Worm (Caenorhabditis elegans) whole organism, early embryonic: ENCODE results near the gene srx-50.

Experiments
- B0310.2 ChIP-seq: sonication (generic microtip); optimal IDR thresholded peaks from 2 replicates; lab custom pipeline; 2016; ENCODE audit warnings: mild to moderate bottlenecking, missing genetic modification characterization, missing compliant biosample characterization
- ceh-36 ChIP-seq: sonication (generic microtip); optimal IDR thresholded peaks from 2 replicates; lab custom pipeline; 2016; ENCODE audit warnings: missing genetic modification characterization, inconsistent platforms, missing compliant biosample characterization
- tbx-11 ChIP-seq: fragments of 200-800 bp; sonication (Bioruptor generic); IDR thresholded peaks from 2 replicates; pipeline ENCODE4 v1.3.6; 2022; ENCODE audit warnings: missing genetic modification characterization, missing compliant biosample characterization

DNA sequence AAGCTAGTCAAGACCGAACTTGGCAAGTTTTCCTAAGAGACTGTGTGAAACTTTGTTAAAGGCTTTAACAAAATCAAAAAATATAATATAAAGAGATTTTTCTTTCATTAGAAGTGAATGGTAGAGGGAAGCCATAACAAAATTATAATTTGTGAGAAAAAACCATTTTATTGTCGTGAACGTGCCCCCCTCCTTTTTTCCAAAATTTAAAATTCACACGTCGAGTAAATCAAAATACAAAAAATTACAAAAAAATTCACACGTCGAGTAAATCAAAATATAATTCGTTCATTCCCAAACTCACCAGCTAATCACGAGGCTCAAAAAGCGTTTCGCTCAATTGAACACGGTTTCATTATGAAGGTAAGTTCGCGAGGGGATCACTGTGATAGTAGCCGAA is 48.2 kb upstream of the srx-50 start, which contains the start of gene C25A8.2:
- TF ChIP-seq B0310.2 (tag; lab: Kevin White, UChicago) (no peak), tbx-11 (no peak), ceh-36 (tag; lab: Kevin White, UChicago) (no peak)
